Fruit fly (Drosophila melanogaster): ENCODE data around the gene CG4907.

CG4907 gene

DNA sequence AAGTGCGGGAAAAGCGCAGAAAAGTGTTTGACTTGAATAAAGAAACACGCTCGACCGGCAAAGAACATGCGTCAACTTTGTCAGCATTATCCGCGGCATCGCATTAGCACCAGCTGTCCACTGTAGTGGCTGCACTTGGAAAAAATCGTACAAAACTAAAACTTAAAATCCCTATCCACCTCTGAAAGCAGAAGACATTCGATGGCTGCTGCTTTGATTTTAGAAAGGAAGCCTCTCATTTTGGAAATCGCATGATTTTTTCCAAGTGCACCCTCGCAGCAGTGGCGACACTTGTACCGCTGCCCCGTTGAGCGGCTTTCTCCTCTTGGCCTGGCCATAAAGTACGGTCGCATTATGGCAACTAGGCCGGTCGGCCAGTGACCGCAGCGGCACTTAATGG, 46.3 kb downstream of the CG4907 start (continued):
- TF ChIP-seq CG1603 (tag; optimal IDR thresholded peaks at IDR 0.05), result peak; percentile 68
- peak; percentile 52 for TF ChIP-seq vvl (GFP tag; IDR thresholded peaks at IDR 0.05)
- peak; percentile 51 for TF ChIP-seq ind (GFP tag; optimal IDR thresholded peaks at IDR 0.05)
- TF ChIP-seq Dp (GFP tag; optimal IDR thresholded peaks at IDR 0.05), result no peak
- TF ChIP-seq Ssrp (tag; optimal IDR thresholded peaks at IDR 0.05), result peak; percentile 48
- TF ChIP-seq esg (GFP tag; conservative IDR thresholded peaks at IDR 0.05), result peak; percentile 48; the same call in 1 of the 2 replicates
- TF ChIP-seq Drgx (GFP tag; IDR thresholded peaks at IDR 0.05), result peak; percentile 79
- peak; percentile 62 for TF ChIP-seq sisA (GFP tag; IDR thresholded peaks at IDR 0.05)
- peak; percentile 41 for TF ChIP-seq Hsf (GFP tag; optimal IDR thresholded peaks at IDR 0.05)
- TF ChIP-seq Antp (GFP tag; optimal IDR thresholded peaks at IDR 0.05), result peak; percentile 56
- TF ChIP-seq chm (GFP tag; IDR thresholded peaks at IDR 0.05), result no peak
- peak; percentile 51 for TF ChIP-seq CG12391 (tag; optimal IDR thresholded peaks at IDR 0.05)
- peak; percentile 62; the same call in 3 of the 4 replicates for TF ChIP-seq Gug (GFP tag; IDR thresholded peaks at IDR 0.05)
- TF ChIP-seq pfk (GFP tag; optimal IDR thresholded peaks at IDR 0.05), result no peak
- TF ChIP-seq peb (GFP tag; IDR thresholded peaks at IDR 0.05), result no peak
- TF ChIP-seq fru (optimal IDR thresholded peaks at IDR 0.05), result no peak
- TF ChIP-seq CG2678 (tag; optimal IDR thresholded peaks at IDR 0.05), result peak; percentile 56
- TF ChIP-seq ftz-f1 (GFP tag; optimal IDR thresholded peaks at IDR 0.05), result no peak
- TF ChIP-seq da (GFP tag; optimal IDR thresholded peaks at IDR 0.05), result no peak
- TF ChIP-seq Optix (GFP tag; IDR thresholded peaks at IDR 0.05), result peak; percentile 77
- 0 out of 2 replicates have a peak, but pooled peaks have one; percentile 20 for TF ChIP-seq stc (GFP tag; IDR thresholded peaks at IDR 0.05)
- TF ChIP-seq CG14860 (GFP tag; IDR thresholded peaks at IDR 0.05; ENCODE audit: partially characterized antibody), result no peak
- TF ChIP-seq CG1647 (GFP tag; optimal IDR thresholded peaks at IDR 0.05), result no peak
- peak; percentile 3 for TF ChIP-seq maf-S (GFP tag; optimal IDR thresholded peaks at IDR 0.05)
- peak; percentile 56 for TF ChIP-seq Xbp1 (GFP tag; optimal IDR thresholded peaks at IDR 0.05)
- peak; percentile 69 for TF ChIP-seq Sox102F (GFP tag; optimal IDR thresholded peaks at IDR 0.05)
- no peak for TF ChIP-seq Eip74EF (GFP tag; optimal IDR thresholded peaks at IDR 0.05)
- peak; percentile 54 for TF ChIP-seq CG7839 (tag; optimal IDR thresholded peaks at IDR 0.05)
- peak; percentile 86 for TF ChIP-seq ci (GFP tag; IDR thresholded peaks at IDR 0.05)
- TF ChIP-seq trh (GFP tag; optimal IDR thresholded peaks at IDR 0.05), result no peak
- TF ChIP-seq NFAT (GFP tag; IDR thresholded peaks at IDR 0.05), result peak; percentile 41; the same call in 1 of the 2 replicates
- peak; percentile 37; the same call in 1 of the 2 replicates for TF ChIP-seq CG14667 (GFP tag; IDR thresholded peaks at IDR 0.05)
- no peak for TF ChIP-seq Neu2 (GFP tag; optimal IDR thresholded peaks at IDR 0.05; ENCODE audit: borderline replicate concordance)
- peak; percentile 53 for TF ChIP-seq ssp (GFP tag; IDR thresholded peaks at IDR 0.05)
- peak; percentile 30; the same call in 1 of the 2 replicates for TF ChIP-seq sob (GFP tag; IDR thresholded peaks at IDR 0.05)
- TF ChIP-seq HmgD (GFP tag; optimal IDR thresholded peaks at IDR 0.05), result no peak
- peak; percentile 11 to 52 for TF ChIP-seq chif (GFP tag; optimal IDR thresholded peaks at IDR 0.05)
- TF ChIP-seq sens (GFP tag), result peak; percentile 89
- peak; percentile 88 for TF ChIP-seq Med (GFP tag)
- no peak for TF ChIP-seq Usf (GFP tag; optimal IDR thresholded peaks at IDR 0.05)
- no peak for TF ChIP-seq slp2 (GFP tag; optimal IDR thresholded peaks at IDR 0.05)
- no peak for TF ChIP-seq corto (GFP tag; optimal IDR thresholded peaks at IDR 0.05)
- no peak for TF ChIP-seq CG31224 (GFP tag; IDR thresholded peaks at IDR 0.05)
- TF ChIP-seq CG18599 (GFP tag; optimal IDR thresholded peaks at IDR 0.05), result peak; percentile 47
- TF ChIP-seq hkb (optimal IDR thresholded peaks at IDR 0.05), result no peak
- TF ChIP-seq hkb (GFP tag; IDR thresholded peaks at IDR 0.05), result peak; percentile 61; the same call in 1 of the 2 replicates
- TF ChIP-seq CG10959 (GFP tag; IDR thresholded peaks at IDR 0.05), result 0 out of 2 replicates have a peak, but pooled peaks have one; percentile 43
- TF ChIP-seq Chrac-16 (GFP tag; optimal IDR thresholded peaks at IDR 0.05), result peak; percentile 24
- 0 out of 3 replicates have a peak, but pooled peaks have one; percentile 31 for TF ChIP-seq jigr1 (GFP tag; IDR thresholded peaks at IDR 0.05)
- TF ChIP-seq CG6791 (GFP tag; IDR thresholded peaks at IDR 0.05; ENCODE audit: partially characterized antibody), result no peak
- peak; percentile 36 for TF ChIP-seq lilli (GFP tag; optimal IDR thresholded peaks at IDR 0.05)
- peak; percentile 39 for TF ChIP-seq CG2875 (GFP tag; optimal IDR thresholded peaks at IDR 0.05)

All from whole organism, embryonic.